Worm (Caenorhabditis elegans): Measurements from ENCODE around the gene ZK250.13.

- no peak for TF ChIP-seq pqm-1 (tag; optimal IDR thresholded peaks at IDR 0.05)
- TF ChIP-seq nhr-237 (tag; optimal IDR thresholded peaks at IDR 0.05), result no peak
Observed at ce11 chrII:1928578-1928977, 11.0 kb downstream of the ZK250.13 start.

All from whole organism, L1 larva.